Fruit fly (Drosophila melanogaster) whole organism, embryonic: ENCODE results near the gene CG33969.
A peak's percentile ranks its signal among the peaks of the same experiment; 100 is the strongest.

Experiments
- Asciz ChIP-seq: fragments of 200-800 bp; sonication (Bioruptor generic); optimal IDR thresholded peaks from 2 replicates; lab custom pipeline; 2017; ENCODE audit warnings: missing biosample characterization, mild to moderate bottlenecking, missing genetic modification characterization, missing genetic modification reagents
- CG10462 ChIP-seq: fragments of 200-800 bp; sonication (Bioruptor generic); optimal IDR thresholded peaks from 2 replicates; lab custom pipeline; 2016; ENCODE audit warnings: missing biosample characterization, missing genetic modification characterization
- CG10979 ChIP-seq: fragments of 200-800 bp; sonication (Bioruptor generic); optimal IDR thresholded peaks from 2 replicates; lab custom pipeline; 2018; ENCODE audit warnings: missing biosample characterization, mild to moderate bottlenecking, missing genetic modification characterization, moderate library complexity
- CG11504 ChIP-seq: fragments of 200-800 bp; sonication (Bioruptor generic); optimal IDR thresholded peaks from 3 replicates; lab custom pipeline; 2019; ENCODE audit warnings: missing biosample characterization, mild to moderate bottlenecking, missing genetic modification characterization, moderate library complexity
- CG12659 ChIP-seq: fragments of 200-800 bp; sonication (Bioruptor generic); optimal IDR thresholded peaks from 3 replicates; lab custom pipeline; 2017; ENCODE audit warnings: mild to moderate bottlenecking, missing biosample characterization, missing genetic modification reagents, missing genetic modification characterization
- CG12744 ChIP-seq: fragments of 200-800 bp; sonication (Bioruptor generic); optimal IDR thresholded peaks from 2 replicates; lab custom pipeline; 2016; ENCODE audit warnings: missing biosample characterization, missing genetic modification characterization
- CG13624 ChIP-seq: fragments of 200-800 bp; sonication (Bioruptor generic); optimal IDR thresholded peaks from 2 replicates; lab custom pipeline; 2016; ENCODE audit warnings: missing biosample characterization, missing genetic modification characterization
- CG13775 ChIP-seq: fragments of 200-800 bp; sonication (Bioruptor generic); optimal IDR thresholded peaks from 3 replicates; lab custom pipeline; 2017; ENCODE audit warnings: missing biosample characterization, mild to moderate bottlenecking, missing genetic modification characterization
- CG1529 ChIP-seq: fragments of 200-800 bp; sonication (Bioruptor generic); optimal IDR thresholded peaks from 3 replicates; lab custom pipeline; 2018; ENCODE audit warnings: missing biosample characterization, missing genetic modification characterization
- CG17359 ChIP-seq: fragments of 200-800 bp; sonication (Bioruptor generic); optimal IDR thresholded peaks from 3 replicates; lab custom pipeline; 2018; ENCODE audit warnings: missing biosample characterization, mild to moderate bottlenecking, missing genetic modification characterization, moderate library complexity
- CG17802 ChIP-seq: fragments of 200-800 bp; sonication (Bioruptor generic); optimal IDR thresholded peaks from 2 replicates; lab custom pipeline; 2018; ENCODE audit warnings: missing biosample characterization, mild to moderate bottlenecking, missing genetic modification characterization, moderate library complexity
- CG17829 ChIP-seq: fragments of 200-800 bp; optimal IDR thresholded peaks from 2 replicates; lab custom pipeline; 2019; ENCODE audit warnings: missing biosample characterization, mild to moderate bottlenecking, missing genetic modification characterization, moderate library complexity
- CG18011 ChIP-seq: fragments of 200-800 bp; sonication (Bioruptor generic); optimal IDR thresholded peaks from 2 replicates; lab custom pipeline; 2017; ENCODE audit warnings: missing biosample characterization, missing genetic modification characterization, mild to moderate bottlenecking, moderate library complexity, missing genotype
- CG18619 ChIP-seq: fragments of 200-800 bp; sonication (Bioruptor generic); optimal IDR thresholded peaks from 3 replicates; lab custom pipeline; 2017; ENCODE audit warnings: missing biosample characterization, mild to moderate bottlenecking, missing genetic modification characterization
- CG2129 ChIP-seq: fragments of 200-800 bp; sonication (Bioruptor generic); IDR thresholded peaks from 2 replicates; pipeline ENCODE4 v1.3.6; 2022; ENCODE audit warnings: missing biosample characterization, missing genetic modification characterization; ENCODE audit not compliant: partially characterized antibody
- CG31441 ChIP-seq: fragments of 200-800 bp; sonication (Bioruptor generic); IDR thresholded peaks from 2 replicates; pipeline ENCODE4 v1.3.6; 2022; ENCODE audit warnings: missing biosample characterization, missing genetic modification characterization
- CG32532 ChIP-seq: fragments of 200-800 bp; sonication (Bioruptor generic); IDR thresholded peaks from 2 replicates; pipeline ENCODE4 v1.3.6; 2022; ENCODE audit warnings: missing biosample characterization, missing genetic modification characterization
- CG3838 ChIP-seq: fragments of 200-800 bp; sonication (Bioruptor generic); optimal IDR thresholded peaks from 3 replicates; lab custom pipeline; 2016; ENCODE audit warnings: missing biosample characterization, missing genetic modification characterization
- CG6791 ChIP-seq: fragments of 200-800 bp; sonication (Bioruptor generic); IDR thresholded peaks from 3 replicates; pipeline ENCODE4 v1.3.6; 2022; ENCODE audit warnings: missing biosample characterization, missing genetic modification characterization; ENCODE audit not compliant: partially characterized antibody
- CG7786 ChIP-seq: fragments of 200-800 bp; sonication (Bioruptor generic); optimal IDR thresholded peaks from 2 replicates; lab custom pipeline; 2016; ENCODE audit warnings: missing biosample characterization, missing genetic modification characterization
- CG7839 ChIP-seq: fragments of 200-800 bp; sonication (Bioruptor generic); optimal IDR thresholded peaks from 3 replicates; lab custom pipeline; 2018; ENCODE audit warnings: missing biosample characterization, mild to moderate bottlenecking, missing genetic modification characterization, moderate library complexity
- Deaf1 ChIP-seq: fragments of 200-800 bp; optimal IDR thresholded peaks from 3 replicates; lab custom pipeline; 2019; ENCODE audit warnings: missing biosample characterization, mild to moderate bottlenecking, missing genetic modification characterization, moderate library complexity
- Ets65A ChIP-seq: fragments of 200-800 bp; sonication (Bioruptor generic); peaks from one replicate; lab custom pipeline; 2016; ENCODE audit warnings: missing biosample characterization, missing genetic modification characterization
- Gug ChIP-seq: fragments of 200-800 bp; sonication (Bioruptor generic); IDR thresholded peaks from 4 replicates; pipeline ENCODE4 v1.3.6; 2022; ENCODE audit warnings: missing biosample characterization, missing genetic modification characterization
- Hsf ChIP-seq: fragments of 200-800 bp; sonication (Bioruptor generic); optimal IDR thresholded peaks from 3 replicates; lab custom pipeline; 2016; ENCODE audit warnings: missing biosample characterization, missing genetic modification characterization
- Lim3 ChIP-seq: fragments of 200-800 bp; sonication (Bioruptor generic); IDR thresholded peaks from 2 replicates; pipeline ENCODE4 v1.3.6; 2022; ENCODE audit warnings: missing biosample characterization, missing genetic modification characterization
- MESR4 ChIP-seq: fragments of 200-800 bp; sonication (Bioruptor generic); optimal IDR thresholded peaks from 2 replicates; lab custom pipeline; 2018; ENCODE audit warnings: missing biosample characterization, mild to moderate bottlenecking, missing genetic modification characterization, moderate library complexity
- Myb ChIP-seq: fragments of 200-800 bp; sonication (Bioruptor generic); optimal IDR thresholded peaks from 2 replicates; lab custom pipeline; 2016; ENCODE audit warnings: missing biosample characterization, missing genetic modification characterization
- NC2β ChIP-seq: fragments of 200-800 bp; sonication (Bioruptor generic); optimal IDR thresholded peaks from 2 replicates; lab custom pipeline; 2016; ENCODE audit warnings: missing biosample characterization, missing genetic modification characterization
- Neu2 ChIP-seq: fragments of 200-800 bp; sonication (Bioruptor generic); optimal IDR thresholded peaks from 3 replicates; lab custom pipeline; 2016; ENCODE audit warnings: missing biosample characterization, missing genetic modification characterization, borderline replicate concordance
- Scr ChIP-seq: fragments of 200-800 bp; sonication (Bioruptor generic); IDR thresholded peaks from 2 replicates; pipeline ENCODE4 v1.3.6; 2022; ENCODE audit warnings: missing biosample characterization, missing genetic modification characterization; ENCODE audit not compliant: partially characterized antibody
- Side ChIP-seq: fragments of 200-800 bp; sonication (Bioruptor generic); optimal IDR thresholded peaks from 2 replicates; lab custom pipeline; 2016; ENCODE audit warnings: missing biosample characterization, missing genetic modification characterization
- Sry-δ ChIP-seq: fragments of 200-800 bp; sonication (Bioruptor generic); optimal IDR thresholded peaks from 2 replicates; lab custom pipeline; 2016; ENCODE audit warnings: missing biosample characterization, missing genetic modification characterization
- abd-A ChIP-seq: fragments of 200-800 bp; sonication (Bioruptor generic); optimal IDR thresholded peaks from 3 replicates; lab custom pipeline; 2019; ENCODE audit warnings: missing biosample characterization, mild to moderate bottlenecking, missing genetic modification characterization, moderate library complexity
- chinmo ChIP-seq: fragments of 200-800 bp; sonication (Bioruptor generic); IDR thresholded peaks from 4 replicates; pipeline ENCODE4 v1.3.6; 2022; ENCODE audit warnings: missing biosample characterization, missing genetic modification characterization; ENCODE audit not compliant: partially characterized antibody
- dan ChIP-seq: fragments of 200-800 bp; sonication (Bioruptor generic); IDR thresholded peaks from 2 replicates; pipeline ENCODE4 v1.3.6; 2022; ENCODE audit warnings: missing biosample characterization, missing genetic modification characterization
- inv ChIP-seq: fragments of 200-800 bp; sonication (Bioruptor generic); IDR thresholded peaks from 2 replicates; pipeline ENCODE4 v1.3.6; 2022; ENCODE audit warnings: missing biosample characterization, missing genetic modification characterization; ENCODE audit not compliant: partially characterized antibody
- maf-S ChIP-seq: fragments of 200-800 bp; sonication (Bioruptor generic); optimal IDR thresholded peaks from 2 replicates; lab custom pipeline; 2016; ENCODE audit warnings: missing biosample characterization, missing genetic modification characterization
- nerfin-2 ChIP-seq: fragments of 200-800 bp; sonication (Bioruptor generic); IDR thresholded peaks from 2 replicates; pipeline ENCODE4 v1.3.6; 2022; ENCODE audit warnings: missing biosample characterization, missing genetic modification characterization; ENCODE audit not compliant: partially characterized antibody
- nmo ChIP-seq: fragments of 200-800 bp; sonication (Bioruptor generic); optimal IDR thresholded peaks from 2 replicates; lab custom pipeline; 2018; ENCODE audit warnings: missing biosample characterization, mild to moderate bottlenecking, missing genetic modification characterization, moderate library complexity
- psq ChIP-seq: fragments of 200-800 bp; sonication (Bioruptor generic); optimal IDR thresholded peaks from 2 replicates; lab custom pipeline; 2017; ENCODE audit warnings: missing biosample characterization, missing genetic modification characterization
- sim ChIP-seq: fragments of 200-800 bp; sonication (Bioruptor generic); IDR thresholded peaks from 2 replicates; pipeline ENCODE4 v1.3.6; 2022; ENCODE audit warnings: missing biosample characterization, missing genetic modification characterization
- sna ChIP-seq: fragments of 200-800 bp; sonication (Bioruptor generic); IDR thresholded peaks from 2 replicates; pipeline ENCODE4 v1.3.6; 2022; ENCODE audit warnings: missing biosample characterization, missing genetic modification characterization; ENCODE audit not compliant: partially characterized antibody
- unc-4 ChIP-seq: fragments of 200-800 bp; sonication (Bioruptor generic); IDR thresholded peaks from 2 replicates; pipeline ENCODE4 v1.3.6; 2022; ENCODE audit warnings: missing biosample characterization, missing genetic modification characterization; ENCODE audit not compliant: partially characterized antibody
- zen2 ChIP-seq: fragments of 200-800 bp; sonication (Bioruptor generic); IDR thresholded peaks from 3 replicates; pipeline ENCODE4 v1.3.6; 2022; ENCODE audit warnings: missing biosample characterization, missing genetic modification characterization; ENCODE audit not compliant: partially characterized antibody

Gene CG33969

DNA sequence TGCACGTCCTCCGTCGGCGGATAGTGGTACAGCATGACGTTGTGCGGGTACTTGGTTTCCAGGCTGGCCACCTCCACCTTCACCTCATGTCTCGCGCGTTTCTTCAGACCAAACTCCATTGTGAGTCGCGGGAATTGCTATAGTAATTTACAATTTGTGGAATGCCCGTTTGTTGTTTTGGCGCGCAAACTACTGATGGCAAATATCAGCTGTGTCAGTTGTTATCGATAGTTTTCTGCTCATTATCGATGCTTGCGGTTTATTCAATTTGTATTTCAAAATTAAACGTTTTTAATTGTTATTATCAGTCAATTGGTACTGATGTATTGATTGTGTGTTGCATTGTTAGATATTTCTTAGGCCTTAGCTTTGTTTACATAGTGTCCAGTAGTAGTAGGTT, 32.0 kb downstream of the CG33969 start, which contains the start of gene Prim2 (continued):
- TF ChIP-seq chinmo (GFP tag; lab: Robert Waterston, UW), result 0 out of 4 replicates have a peak, but pooled peaks have one; percentile 45
- no peak for TF ChIP-seq CG17359 (tag; lab: Kevin White, UChicago)
- TF ChIP-seq CG17829 (tag; lab: Kevin White, UChicago), result no peak
- TF ChIP-seq MESR4 (GFP tag; lab: Kevin White, UChicago), result peak; percentile 12
- peak; percentile 61; the same call in 2 of the 3 replicates for TF ChIP-seq zen2 (GFP tag; lab: Robert Waterston, UW)

DNA sequence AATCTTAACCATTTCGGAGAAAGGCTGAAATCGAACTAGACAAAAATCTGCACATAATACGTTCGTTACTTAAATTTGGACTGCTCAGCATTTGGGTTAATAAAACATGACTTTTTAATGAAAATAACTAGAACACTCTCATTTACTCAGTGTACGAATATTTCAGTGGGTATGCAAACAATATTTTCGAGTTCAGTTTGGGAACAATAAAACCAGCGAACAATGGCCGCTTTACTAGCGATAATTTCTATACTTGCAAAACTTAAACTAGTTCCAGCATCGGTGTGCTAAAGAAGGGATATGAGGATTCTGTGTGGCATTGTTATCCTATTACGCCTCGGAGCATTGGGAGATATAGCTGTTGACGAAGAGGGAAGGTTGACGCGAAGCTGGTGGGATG, 35.1 kb downstream of the CG33969 start, which contains the start of gene CG5665:
CG5665 (plus strand) TSS at position 301 of the 400 bp plus-strand sequence.
- TF ChIP-seq Ets65A (GFP tag; lab: Kevin White, UChicago) (peak; percentile 27), CG18011 (GFP tag; lab: Kevin White, UChicago) (no peak), CG31441 (no peak)
- TF ChIP-seq, all 482 proteins: peak for 1

DNA sequence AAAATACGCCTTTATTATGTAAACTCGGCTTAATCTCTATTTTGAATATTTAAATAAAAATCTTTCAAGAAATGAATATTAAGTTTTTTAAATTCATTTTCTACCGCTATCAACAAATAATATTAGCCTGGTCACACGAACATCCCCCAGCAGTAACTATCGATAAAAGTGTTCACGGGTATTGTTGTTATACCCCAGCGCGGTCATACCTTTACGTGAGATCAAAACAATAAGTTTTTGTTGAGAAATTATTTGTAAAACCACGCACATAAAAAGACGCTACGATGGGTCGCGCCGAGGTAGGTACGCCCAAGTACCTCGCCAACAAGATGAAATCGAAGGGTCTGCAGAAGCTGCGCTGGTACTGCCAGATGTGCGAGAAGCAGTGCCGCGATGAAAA, 36.7 kb downstream of the CG33969 start, which contains the start of gene kin17:
kin17 (plus strand) TSS at position 195 of the 400 bp plus-strand sequence.
- TF ChIP-seq Neu2 (GFP tag; lab: Kevin White, UChicago), result no peak
- no peak for TF ChIP-seq CG12744 (GFP tag; lab: Kevin White, UChicago)
- TF ChIP-seq CG6791 (GFP tag; lab: Robert Waterston, UW), result peak; percentile 73; the same call in 2 of the 3 replicates
- no peak for TF ChIP-seq CG10979 (tag; lab: Kevin White, UChicago)
- TF ChIP-seq psq (GFP tag; lab: Kevin White, UChicago), result no peak
- TF ChIP-seq CG7839 (tag; lab: Kevin White, UChicago), result no peak
- peak; percentile 39; the same call in 1 of the 2 replicates for TF ChIP-seq inv (GFP tag; lab: Robert Waterston, UW)
- peak; percentile 3 for TF ChIP-seq CG17829 (tag; lab: Kevin White, UChicago)
- TF ChIP-seq CG1529 (GFP tag; lab: Kevin White, UChicago), result no peak
- no peak for TF ChIP-seq CG3838 (GFP tag; lab: Kevin White, UChicago)
- no peak for TF ChIP-seq CG11504 (tag; lab: Kevin White, UChicago)
- TF ChIP-seq CG32532 (GFP tag; lab: Robert Waterston, UW), result no peak
- TF ChIP-seq Scr (GFP tag; lab: Robert Waterston, UW), result peak; percentile 75
- no peak for TF ChIP-seq CG18619 (GFP tag; lab: Kevin White, UChicago)
- 0 out of 2 replicates have a peak, but pooled peaks have one; percentile 26 for TF ChIP-seq nerfin-2 (GFP tag; lab: Robert Waterston, UW)
- peak; percentile 51; the same call in 1 of the 2 replicates for TF ChIP-seq sna (GFP tag; lab: Robert Waterston, UW)
- TF ChIP-seq CG7786, result no peak
- TF ChIP-seq Hsf (GFP tag; lab: Kevin White, UChicago), result no peak
- TF ChIP-seq Deaf1, result no peak
- TF ChIP-seq Side, result no peak
- TF ChIP-seq MESR4 (GFP tag; lab: Kevin White, UChicago), result peak; percentile 69
- peak; percentile 8 for TF ChIP-seq CG12659
- peak; percentile 66 for TF ChIP-seq Sry-δ (GFP tag; lab: Kevin White, UChicago)
- peak; percentile 52 for TF ChIP-seq Myb (GFP tag; lab: Kevin White, UChicago)
- no peak for TF ChIP-seq Gug
- TF ChIP-seq sim (GFP tag; lab: Robert Waterston, UW), result no peak
- TF ChIP-seq Asciz (GFP tag; lab: Kevin White, UChicago), result no peak
- TF ChIP-seq NC2β (GFP tag; lab: Kevin White, UChicago), result no peak
- peak; percentile 8 for TF ChIP-seq CG10462
- TF ChIP-seq maf-S (GFP tag; lab: Kevin White, UChicago), result no peak
- no peak for TF ChIP-seq Lim3 (GFP tag; lab: Robert Waterston, UW)
- no peak for TF ChIP-seq dan (GFP tag; lab: Robert Waterston, UW)
- TF ChIP-seq CG13775, result no peak
- 0 out of 2 replicates have a peak, but pooled peaks have one; percentile 17 for TF ChIP-seq CG2129
- TF ChIP-seq unc-4 (GFP tag; lab: Robert Waterston, UW), result peak; percentile 74
- no peak for TF ChIP-seq CG17802 (tag; lab: Kevin White, UChicago)
- TF ChIP-seq abd-A (tag; lab: Kevin White, UChicago), result no peak
- peak; percentile 6 for TF ChIP-seq nmo (GFP tag; lab: Kevin White, UChicago)
- TF ChIP-seq CG13624 (GFP tag; lab: Kevin White, UChicago), result no peak
